Worm (Caenorhabditis elegans) whole organism, L3 larva: ENCODE data around the gene thn-4.

Source experiments
- ZK546.5 ChIP-seq: sonication (generic microtip); optimal IDR thresholded peaks from 2 replicates; lab custom pipeline; 2017; ENCODE audit warnings: missing biosample characterization, missing genetic modification characterization
- aly-2 ChIP-seq: fragments of 150-350 bp; optimal IDR thresholded peaks from 2 replicates; lab custom pipeline; 2014; ENCODE audit warnings: missing biosample characterization, missing genetic modification characterization
- ama-1 ChIP-seq: fragments of 150-350 bp; optimal IDR thresholded peaks from 2 replicates; lab custom pipeline; 2018
- ceh-16 ChIP-seq: sonication (generic microtip); optimal IDR thresholded peaks from 2 replicates; lab custom pipeline; 2017; ENCODE audit warnings: missing biosample characterization, missing genetic modification characterization
- ceh-28 ChIP-seq: fragments of 150-350 bp; optimal IDR thresholded peaks from 2 replicates; lab custom pipeline; 2014; ENCODE audit warnings: missing biosample characterization, missing genetic modification reagents, missing genetic modification characterization
- ceh-82 ChIP-seq: fragments of 150-350 bp; optimal IDR thresholded peaks from 2 replicates; lab custom pipeline; 2014; ENCODE audit warnings: missing biosample characterization, missing genetic modification characterization
- ceh-9 ChIP-seq: sonication (generic microtip); optimal IDR thresholded peaks from 2 replicates; lab custom pipeline; 2018; ENCODE audit warnings: missing biosample characterization, missing genetic modification characterization
- egl-27 ChIP-seq: sonication (generic microtip); optimal IDR thresholded peaks from 4 replicates; lab custom pipeline; 2017; ENCODE audit warnings: missing biosample characterization, missing genetic modification reagents, missing genetic modification characterization
- elt-2 ChIP-seq: sonication (generic microtip); optimal IDR thresholded peaks from 2 replicates; lab custom pipeline; 2016; ENCODE audit warnings: missing genetic modification reagents, mild to moderate bottlenecking, missing genetic modification characterization, missing compliant biosample characterization
- elt-3 ChIP-seq, 3 experiments: fragments of 150-350 bp in 1 of 3; sonication (generic microtip) in 2 of 3; optimal IDR thresholded peaks; 2 replicates in 2 of 3; 4 replicates in 1 of 3; lab custom pipeline; 2014 to 2017; ENCODE audit warnings: missing biosample characterization in 3 of 3, missing genetic modification characterization in 3 of 3
- eor-1 ChIP-seq, 2 experiments: fragments of 150-350 bp; optimal IDR thresholded peaks; 2 replicates each; lab custom pipeline; 2014 to 2018; ENCODE audit warnings: missing biosample characterization in 2 of 2, missing genetic modification characterization in 2 of 2
- fkh-10 ChIP-seq: sonication (generic microtip); optimal IDR thresholded peaks from 2 replicates; lab custom pipeline; 2017; ENCODE audit warnings: missing biosample characterization, missing genetic modification reagents, missing genetic modification characterization
- fkh-2 ChIP-seq: fragments of 150-350 bp; optimal IDR thresholded peaks from 2 replicates; lab custom pipeline; 2014; ENCODE audit warnings: missing biosample characterization, missing genetic modification reagents, missing genetic modification characterization
- jun-1 ChIP-seq: fragments of 150-350 bp; optimal IDR thresholded peaks from 2 replicates; lab custom pipeline; 2014; ENCODE audit warnings: missing biosample characterization, missing genetic modification reagents, missing genetic modification characterization
- lin-15B ChIP-seq: fragments of 150-350 bp; optimal IDR thresholded peaks from 2 replicates; lab custom pipeline; 2014; ENCODE audit warnings: missing biosample characterization, missing genetic modification characterization
- mdl-1 ChIP-seq: fragments of 150-350 bp; optimal IDR thresholded peaks from 2 replicates; lab custom pipeline; 2014; ENCODE audit warnings: missing biosample characterization, missing genetic modification characterization
- mml-1 ChIP-seq: fragments of 150-350 bp; sonication (generic microtip); optimal IDR thresholded peaks from 3 replicates; lab custom pipeline; 2014; ENCODE audit warnings: missing biosample characterization, missing genetic modification characterization
- nfya-1 ChIP-seq: sonication (generic microtip); optimal IDR thresholded peaks from 2 replicates; lab custom pipeline; 2017; ENCODE audit warnings: missing genetic modification characterization, mild to moderate bottlenecking, missing compliant biosample characterization, antibody characterized with exemption, moderate library complexity; ENCODE audit not compliant: insufficient read depth
- nhr-11 ChIP-seq: fragments of 150-350 bp; optimal IDR thresholded peaks from 2 replicates; lab custom pipeline; 2014; ENCODE audit warnings: missing biosample characterization, missing genetic modification characterization
- nhr-23 ChIP-seq: fragments of 150-350 bp; optimal IDR thresholded peaks from 2 replicates; lab custom pipeline; 2014; ENCODE audit warnings: missing biosample characterization, missing genetic modification reagents, missing genetic modification characterization
- nhr-28 ChIP-seq: fragments of 150-350 bp; optimal IDR thresholded peaks from 2 replicates; lab custom pipeline; 2014; ENCODE audit warnings: missing biosample characterization, missing genetic modification characterization
- nhr-76 ChIP-seq: fragments of 150-350 bp; sonication (generic microtip); optimal IDR thresholded peaks from 5 replicates; lab custom pipeline; 2014; ENCODE audit warnings: missing biosample characterization, missing genetic modification characterization
- nhr-77 ChIP-seq: fragments of 150-350 bp; optimal IDR thresholded peaks from 2 replicates; lab custom pipeline; 2014; ENCODE audit warnings: missing biosample characterization, missing genetic modification characterization
- pha-4 ChIP-seq: fragments of 150-350 bp; optimal IDR thresholded peaks from 2 replicates; lab custom pipeline; 2014; ENCODE audit warnings: missing biosample characterization, missing genetic modification reagents, missing genetic modification characterization
- pqm-1 ChIP-seq: fragments of 150-350 bp; optimal IDR thresholded peaks from 2 replicates; lab custom pipeline; 2017; ENCODE audit warnings: missing biosample characterization, missing genetic modification characterization, inconsistent platforms
- tbx-2 ChIP-seq: sonication (generic microtip); optimal IDR thresholded peaks from 2 replicates; lab custom pipeline; 2016; ENCODE audit warnings: mild to moderate bottlenecking, missing genetic modification characterization, missing compliant biosample characterization
- unc-39 ChIP-seq: sonication (generic microtip); optimal IDR thresholded peaks from 4 replicates; lab custom pipeline; 2017; ENCODE audit warnings: missing biosample characterization, missing genetic modification characterization
- zag-1 ChIP-seq: fragments of 150-350 bp; optimal IDR thresholded peaks from 2 replicates; lab custom pipeline; 2014; ENCODE audit warnings: missing biosample characterization, missing genetic modification characterization
- ztf-11 ChIP-seq: fragments of 150-350 bp; optimal IDR thresholded peaks from 2 replicates; lab custom pipeline; 2014; ENCODE audit warnings: missing biosample characterization, missing genetic modification characterization

The thn-4 gene

DNA sequence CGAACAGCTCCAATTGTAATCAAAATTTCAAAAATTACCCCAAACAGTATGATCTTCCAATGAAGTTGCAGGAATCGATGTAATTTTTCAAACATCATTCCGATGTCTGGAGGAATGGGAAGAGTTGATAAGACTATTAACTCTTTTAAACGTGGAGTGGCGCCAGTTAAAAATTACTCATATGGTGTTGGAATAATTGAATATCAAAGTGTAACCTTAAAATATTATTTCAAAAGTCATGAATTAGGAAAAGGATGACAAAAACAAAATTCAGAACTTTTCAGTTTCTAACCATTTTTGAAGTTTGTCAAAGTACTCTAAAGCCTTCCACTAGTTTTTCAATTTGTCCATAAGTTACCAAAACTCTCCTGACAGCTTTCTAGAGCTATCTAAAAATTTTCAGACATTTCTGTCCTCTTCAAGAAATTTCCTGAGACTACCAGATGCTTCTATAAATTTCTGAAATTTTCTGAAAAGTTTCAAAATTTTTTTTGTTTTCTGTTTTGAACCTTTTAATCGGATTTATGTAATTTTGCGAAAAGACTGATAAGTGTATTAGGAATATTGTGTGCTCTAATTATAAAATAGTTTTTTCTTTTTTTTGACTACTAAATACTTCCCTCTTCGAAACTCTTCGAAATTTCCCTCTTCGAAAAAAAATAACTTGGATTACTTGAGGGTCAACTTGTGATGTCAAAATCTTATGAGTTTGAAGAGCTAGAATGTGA lies 17.2 kb downstream of the thn-4 start, which contains the start of the genes clec-35 and clec-27:
TSS of gene clec-35 (minus strand) at position 101 of the 728 bp plus-strand sequence.
TSS of gene clec-27 (plus strand) at position 678 of the 728 bp plus-strand sequence.
- TF ChIP-seq ceh-9 (tag; lab: Kevin White, UChicago), result no peak
- no peak for TF ChIP-seq ZK546.5 (tag; lab: Kevin White, UChicago)
- TF ChIP-seq eor-1 (tag; optimal IDR thresholded peaks at IDR 0.05; lab: Kevin White, UChicago), result no peak

DNA sequence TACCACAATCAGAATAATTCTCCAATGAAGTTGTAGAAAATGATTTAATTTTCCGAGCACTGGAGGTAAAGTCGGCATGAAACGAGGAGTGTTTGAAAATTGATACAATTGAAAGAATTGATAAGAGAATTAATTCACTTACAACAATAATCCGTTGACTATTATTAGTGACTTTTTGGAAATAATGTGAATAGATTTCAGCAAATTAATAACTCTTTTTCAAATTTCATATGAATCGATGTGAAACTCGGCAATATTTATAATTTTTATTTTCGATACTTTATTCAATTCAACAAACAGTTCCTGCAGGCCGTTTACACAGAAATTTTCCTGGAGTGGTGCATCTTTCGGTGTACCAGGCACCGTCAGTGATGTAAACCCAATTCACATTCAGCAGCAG lies 19.3 kb downstream of the thn-4 start, which contains the start of gene clec-37:
TSS of gene clec-37 (minus strand) at position 101 of the 400 bp plus-strand sequence.
- TF ChIP-seq aly-2, result no peak
- no peak for TF ChIP-seq unc-39
- no peak for TF ChIP-seq mml-1 (tag; lab: Kevin White, UChicago)

DNA sequence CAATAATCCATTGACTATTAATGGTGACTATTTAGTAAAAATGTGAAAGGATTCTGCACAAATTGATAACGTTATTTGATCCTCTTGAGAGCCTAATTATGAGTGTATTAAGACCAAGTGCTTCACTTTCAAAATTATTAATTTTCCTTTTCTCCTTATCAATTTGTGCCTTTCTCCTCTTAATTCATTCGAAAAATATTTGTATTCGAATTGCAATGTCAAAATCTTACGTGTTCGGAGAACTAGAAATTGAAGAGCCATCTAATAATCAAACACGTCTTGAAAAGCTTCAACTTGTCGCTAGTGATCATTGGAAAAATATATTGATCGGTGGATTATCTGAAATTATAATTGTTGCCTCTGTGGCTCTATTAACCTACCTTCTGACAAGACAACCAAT lies 22.8 kb downstream of the thn-4 start, which contains the start of the genes clec-36 and clec-26:
TSS of gene clec-36 (minus strand) at position 101 of the 400 bp plus-strand sequence.
TSS of gene clec-26 (plus strand) at position 114 of the 400 bp plus-strand sequence.
- no peak for TF ChIP-seq aly-2
- no peak for TF ChIP-seq fkh-2 (tag; lab: Kevin White, UChicago)
- TF ChIP-seq ama-1 (lab: Kevin White, UChicago), result no peak
- no peak for TF ChIP-seq ZK546.5 (tag; lab: Kevin White, UChicago)
- TF ChIP-seq nfya-1, result no peak
- TF ChIP-seq zag-1 (tag; lab: Kevin White, UChicago), result no peak
- TF ChIP-seq ztf-11, result no peak
- peak; percentile 27 for TF ChIP-seq elt-2 (tag; lab: Kevin White, UChicago)
- no peak for TF ChIP-seq nhr-23 (tag; lab: Kevin White, UChicago)

DNA sequence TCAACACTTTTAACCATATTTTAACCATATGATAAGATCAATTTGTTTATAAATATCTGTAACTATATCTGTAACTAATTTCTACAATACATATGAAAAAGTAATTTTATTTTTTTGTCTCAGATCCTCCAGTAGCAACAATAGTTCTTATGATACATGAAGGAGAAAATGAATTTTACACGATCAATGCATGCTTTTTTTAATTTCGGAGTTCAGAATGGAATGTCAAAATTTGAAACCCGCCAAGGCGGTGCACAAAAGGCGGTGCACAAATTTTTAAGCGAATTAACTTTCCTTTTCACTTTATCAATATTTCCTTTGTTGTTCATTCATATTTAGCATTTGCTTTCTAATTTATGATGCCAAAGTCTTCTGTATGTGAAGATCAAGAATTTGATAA lies 28.3 kb downstream of the thn-4 start, which contains the start of gene clec-25:
TSS of gene clec-25 (plus strand) at position 301 of the 400 bp plus-strand sequence.
- TF ChIP-seq lin-15B (no peak), aly-2 (no peak), elt-2 (tag; lab: Kevin White, UChicago) (no peak), ceh-9 (tag; lab: Kevin White, UChicago) (no peak), ceh-28 (tag; lab: Kevin White, UChicago) (no peak), nfya-1 (no peak), ama-1 (lab: Kevin White, UChicago) (no peak), pha-4 (tag; lab: Kevin White, UChicago) (no peak), mml-1 (tag; lab: Kevin White, UChicago) (no peak), fkh-10 (no peak), elt-3 (tag; optimal IDR thresholded peaks at IDR 0.05; lab: Kevin White, UChicago) (no peak), nhr-76 (no peak), ceh-16 (tag; lab: Kevin White, UChicago) (no peak), ztf-11 (no peak), ceh-82 (tag; lab: Kevin White, UChicago) (no peak), egl-27 (tag; lab: Kevin White, UChicago) (no peak), nhr-11 (tag; lab: Kevin White, UChicago) (no peak)

DNA sequence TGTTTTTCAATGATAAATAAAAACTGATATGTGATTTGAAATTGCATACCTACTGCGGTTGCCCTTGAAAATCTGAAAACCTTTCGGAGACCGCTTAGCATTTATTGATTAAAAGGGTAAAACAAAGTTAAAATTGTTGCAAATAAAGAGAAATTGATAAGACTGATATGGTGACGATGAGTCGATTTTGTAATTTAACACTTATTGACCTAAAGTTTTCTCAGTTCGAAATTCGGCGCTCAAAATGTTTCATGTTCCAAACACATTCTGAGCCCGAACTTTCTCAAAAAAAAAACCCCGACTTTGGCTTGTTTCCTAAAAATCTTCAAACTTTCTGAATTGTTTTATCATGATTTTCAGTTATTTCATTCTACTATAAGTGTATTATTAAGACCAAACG lies 30.3 kb downstream of the thn-4 start, which contains the start of gene clec-40:
TSS of gene clec-40 (minus strand) at position 101 of the 400 bp plus-strand sequence.
- TF ChIP-seq ceh-82 (tag; lab: Kevin White, UChicago) (no peak), nhr-28 (no peak), tbx-2 (tag; lab: Kevin White, UChicago) (no peak), nhr-77 (tag; lab: Kevin White, UChicago) (no peak), aly-2 (no peak)
- TF ChIP-seq, all 47 proteins: peak for 0

DNA sequence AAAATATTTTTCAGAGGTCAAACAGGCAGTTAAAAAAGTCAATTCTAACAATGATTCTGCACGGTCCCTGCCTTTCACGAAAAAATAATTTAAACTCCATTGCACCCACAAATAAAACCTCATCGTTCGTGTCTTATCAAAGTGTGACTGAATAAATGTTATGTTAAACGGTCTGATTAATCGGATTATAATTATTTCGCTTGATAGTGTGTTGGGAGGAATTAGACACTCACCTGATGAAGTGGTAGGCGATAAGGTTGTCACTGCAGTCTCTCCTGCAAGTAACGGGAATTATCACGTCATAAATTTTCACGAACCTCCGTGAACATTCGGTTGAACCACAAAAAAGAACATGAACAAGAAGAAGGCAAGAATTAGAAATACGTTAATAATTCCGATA lies 31.0 kb downstream of the thn-4 start:
- no peak for TF ChIP-seq aly-2
- peak; percentile 66 for TF ChIP-seq jun-1 (tag; lab: Kevin White, UChicago)
- TF ChIP-seq pqm-1 (tag; lab: Kevin White, UChicago), result peak; percentile 64
- TF ChIP-seq elt-2 (tag; lab: Kevin White, UChicago), result peak; percentile 90
- TF ChIP-seq, all 47 proteins: peak for 3

DNA sequence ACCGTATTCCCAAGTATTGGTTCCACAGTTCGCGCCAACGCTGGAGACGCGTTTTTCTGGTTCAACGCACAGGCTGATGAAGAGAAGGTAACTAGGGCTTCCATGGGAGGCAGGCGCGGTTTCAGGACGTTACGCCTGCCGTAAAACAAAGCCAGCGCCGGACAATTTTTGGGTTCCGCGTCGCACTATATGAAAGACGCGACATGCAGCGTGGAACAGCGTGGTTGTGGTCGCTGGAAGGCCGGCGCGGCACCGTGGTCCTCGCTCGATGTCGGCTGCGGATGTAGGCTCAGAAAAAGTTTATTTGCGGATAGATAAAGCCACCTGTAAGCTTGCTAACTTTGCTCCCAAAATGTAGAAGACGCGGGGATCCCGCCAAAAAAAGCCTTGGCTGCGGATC lies 32.9 kb downstream of the thn-4 start:
- TF ChIP-seq mdl-1 (tag; lab: Kevin White, UChicago), result no peak
- TF ChIP-seq ceh-28 (tag; lab: Kevin White, UChicago), result no peak
